Fruit fly (Drosophila melanogaster) whole organism, embryonic: ENCODE results near the gene CG3123.

Experiments used
- CG4404 ChIP-seq: fragments of 200-800 bp; sonication (Bioruptor generic); IDR thresholded peaks from 2 replicates; pipeline ENCODE4 v1.3.6; 2022; ENCODE audit warnings: missing biosample characterization, missing genetic modification characterization
- CoRest ChIP-seq: fragments of 200-800 bp; sonication (Bioruptor generic); optimal IDR thresholded peaks from 3 replicates; lab custom pipeline; 2018; ENCODE audit warnings: missing biosample characterization, mild to moderate bottlenecking, missing genetic modification characterization, moderate library complexity
- Deaf1 ChIP-seq: fragments of 200-800 bp; optimal IDR thresholded peaks from 3 replicates; lab custom pipeline; 2019; ENCODE audit warnings: missing biosample characterization, mild to moderate bottlenecking, missing genetic modification characterization, moderate library complexity
- Lim3 ChIP-seq: fragments of 200-800 bp; sonication (Bioruptor generic); IDR thresholded peaks from 2 replicates; pipeline ENCODE4 v1.3.6; 2022; ENCODE audit warnings: missing biosample characterization, missing genetic modification characterization
- Meics ChIP-seq: fragments of 200-800 bp; sonication (Bioruptor generic); optimal IDR thresholded peaks from 2 replicates; lab custom pipeline; 2017; ENCODE audit warnings: missing biosample characterization, mild to moderate bottlenecking, missing genetic modification characterization
- NFAT ChIP-seq: fragments of 200-800 bp; sonication (Bioruptor generic); IDR thresholded peaks from 2 replicates; pipeline ENCODE4 v1.3.6; 2022; ENCODE audit warnings: missing biosample characterization, missing genetic modification characterization
- Oaz ChIP-seq: fragments of 200-800 bp; sonication (Bioruptor generic); IDR thresholded peaks from 2 replicates; pipeline ENCODE4 v1.3.6; 2022; ENCODE audit warnings: missing biosample characterization, missing genetic modification characterization
- cas ChIP-seq: fragments of 200-800 bp; sonication (Bioruptor generic); IDR thresholded peaks from 2 replicates; pipeline ENCODE4 v1.3.6; 2022; ENCODE audit warnings: missing biosample characterization, missing genetic modification characterization

- TF ChIP-seq Meics (GFP tag; lab: Kevin White, UChicago) (no peak), Deaf1 (tag; lab: Kevin White, UChicago) (peak; percentile 76), Oaz (no peak), CG4404 (GFP tag; lab: Robert Waterston, UW) (no peak), cas (GFP tag; lab: Robert Waterston, UW) (no peak), NFAT (GFP tag; lab: Robert Waterston, UW) (no peak), CoRest (tag; lab: Kevin White, UChicago) (no peak), Lim3 (no peak)
Measured at dm6 chr2L:2861885-2862620, 36.7 kb upstream of the CG3123 start.
